Fruit fly (Drosophila melanogaster) whole organism, embryonic: Measurements from ENCODE around the gene Gr39a.
A peak's percentile ranks its signal among the peaks of the same experiment; 100 is the strongest.

Experiments
- Antp ChIP-seq: fragments of 200-800 bp; sonication (Bioruptor generic); optimal IDR thresholded peaks from 3 replicates; lab custom pipeline; 2016; ENCODE audit warnings: missing biosample characterization, missing genetic modification characterization
- CG1024 ChIP-seq: fragments of 200-800 bp; sonication (Bioruptor generic); IDR thresholded peaks from 2 replicates; pipeline ENCODE4 v1.3.6; 2022; ENCODE audit warnings: missing biosample characterization, missing genetic modification characterization
- CG10274 ChIP-seq: fragments of 200-800 bp; sonication (Bioruptor generic); optimal IDR thresholded peaks from 3 replicates; lab custom pipeline; 2017; ENCODE audit warnings: missing biosample characterization, mild to moderate bottlenecking, missing genetic modification characterization
- CG10431 ChIP-seq: fragments of 200-800 bp; sonication (Bioruptor generic); optimal IDR thresholded peaks from 3 replicates; lab custom pipeline; 2018; ENCODE audit warnings: missing biosample characterization, mild to moderate bottlenecking, missing genetic modification characterization
- CG10979 ChIP-seq: fragments of 200-800 bp; sonication (Bioruptor generic); optimal IDR thresholded peaks from 2 replicates; lab custom pipeline; 2018; ENCODE audit warnings: missing biosample characterization, mild to moderate bottlenecking, missing genetic modification characterization, moderate library complexity
- CG11247 ChIP-seq: fragments of 200-800 bp; sonication (Bioruptor generic); IDR thresholded peaks from 2 replicates; pipeline ENCODE4 v1.3.6; 2022; ENCODE audit warnings: missing biosample characterization, missing genetic modification characterization
- CG15269 ChIP-seq: fragments of 200-800 bp; sonication (Bioruptor generic); optimal IDR thresholded peaks from 2 replicates; lab custom pipeline; 2018; ENCODE audit warnings: missing biosample characterization, mild to moderate bottlenecking, missing genetic modification characterization, moderate library complexity
- CG1603 ChIP-seq: fragments of 200-800 bp; sonication (Bioruptor generic); optimal IDR thresholded peaks from 2 replicates; lab custom pipeline; 2019; ENCODE audit warnings: missing biosample characterization, mild to moderate bottlenecking, missing genetic modification characterization, moderate library complexity
- CG17359 ChIP-seq: fragments of 200-800 bp; sonication (Bioruptor generic); optimal IDR thresholded peaks from 3 replicates; lab custom pipeline; 2018; ENCODE audit warnings: missing biosample characterization, mild to moderate bottlenecking, missing genetic modification characterization, moderate library complexity
- CG18011 ChIP-seq: fragments of 200-800 bp; sonication (Bioruptor generic); optimal IDR thresholded peaks from 2 replicates; lab custom pipeline; 2017; ENCODE audit warnings: missing biosample characterization, missing genetic modification characterization, mild to moderate bottlenecking, moderate library complexity, missing genotype
- CG18599 ChIP-seq: fragments of 200-800 bp; sonication (Bioruptor generic); optimal IDR thresholded peaks from 3 replicates; lab custom pipeline; 2017; ENCODE audit warnings: missing biosample characterization, missing genetic modification characterization, mild to moderate bottlenecking, moderate library complexity, missing genetic modification reagents
- CG33213 ChIP-seq: fragments of 200-800 bp; sonication (Bioruptor generic); optimal IDR thresholded peaks from 3 replicates; lab custom pipeline; 2016; ENCODE audit warnings: missing biosample characterization, missing genetic modification characterization
- CG6175 ChIP-seq: fragments of 200-800 bp; sonication (Bioruptor generic); IDR thresholded peaks from 3 replicates; pipeline ENCODE4 v1.3.6; 2022; ENCODE audit warnings: missing biosample characterization, missing genetic modification characterization
- CG6689 ChIP-seq: fragments of 200-800 bp; sonication (Bioruptor generic); IDR thresholded peaks from 2 replicates; pipeline ENCODE4 v1.3.6; 2022; ENCODE audit warnings: missing biosample characterization, missing genetic modification characterization
- CG6765 ChIP-seq: fragments of 200-800 bp; sonication (Bioruptor generic); optimal IDR thresholded peaks from 3 replicates; lab custom pipeline; 2017; ENCODE audit warnings: missing biosample characterization, mild to moderate bottlenecking, missing genetic modification characterization
- CG6791 ChIP-seq: fragments of 200-800 bp; sonication (Bioruptor generic); IDR thresholded peaks from 3 replicates; pipeline ENCODE4 v1.3.6; 2022; ENCODE audit warnings: missing biosample characterization, missing genetic modification characterization; ENCODE audit not compliant: partially characterized antibody
- CG6854 ChIP-seq: fragments of 200-800 bp; sonication (Bioruptor generic); optimal IDR thresholded peaks from 3 replicates; lab custom pipeline; 2017; ENCODE audit warnings: missing biosample characterization, mild to moderate bottlenecking, missing genetic modification characterization
- CG7357 ChIP-seq: fragments of 200-800 bp; sonication (Bioruptor generic); IDR thresholded peaks from 3 replicates; pipeline ENCODE4 v1.3.6; 2022; ENCODE audit warnings: missing biosample characterization, missing genetic modification characterization
- CG7839 ChIP-seq: fragments of 200-800 bp; sonication (Bioruptor generic); optimal IDR thresholded peaks from 3 replicates; lab custom pipeline; 2018; ENCODE audit warnings: missing biosample characterization, mild to moderate bottlenecking, missing genetic modification characterization, moderate library complexity
- CG7963 ChIP-seq: fragments of 200-800 bp; sonication (Bioruptor generic); IDR thresholded peaks from 3 replicates; pipeline ENCODE4 v1.3.6; 2022; ENCODE audit warnings: missing biosample characterization, missing genetic modification characterization; ENCODE audit not compliant: partially characterized antibody
- CG9437 ChIP-seq: fragments of 200-800 bp; sonication (Bioruptor generic); optimal IDR thresholded peaks from 2 replicates; lab custom pipeline; 2018; ENCODE audit warnings: missing biosample characterization, mild to moderate bottlenecking, missing genetic modification characterization
- CG9797 ChIP-seq: fragments of 200-800 bp; sonication (Bioruptor generic); optimal IDR thresholded peaks from 3 replicates; lab custom pipeline; 2018; ENCODE audit warnings: missing biosample characterization, mild to moderate bottlenecking, missing genetic modification characterization
- Dbx ChIP-seq: fragments of 200-800 bp; sonication (Bioruptor generic); IDR thresholded peaks from 3 replicates; pipeline ENCODE4 v1.3.6; 2022; ENCODE audit warnings: missing biosample characterization, missing genetic modification characterization
- Deaf1 ChIP-seq: fragments of 200-800 bp; optimal IDR thresholded peaks from 3 replicates; lab custom pipeline; 2019; ENCODE audit warnings: missing biosample characterization, mild to moderate bottlenecking, missing genetic modification characterization, moderate library complexity
- E2f2 ChIP-seq: fragments of 200-800 bp; sonication (Bioruptor generic); IDR thresholded peaks from 2 replicates; pipeline ENCODE4 v1.3.6; 2022; ENCODE audit warnings: missing biosample characterization, missing genetic modification characterization
- ERR ChIP-seq: fragments of 200-800 bp; sonication (Bioruptor generic); optimal IDR thresholded peaks from 2 replicates; lab custom pipeline; 2016; ENCODE audit warnings: missing biosample characterization, missing genetic modification characterization
- Ets65A ChIP-seq: fragments of 200-800 bp; sonication (Bioruptor generic); peaks from one replicate; lab custom pipeline; 2016; ENCODE audit warnings: missing biosample characterization, missing genetic modification characterization
- Hr51 ChIP-seq, 2 experiments: fragments of 200-800 bp; sonication (Bioruptor generic); optimal IDR thresholded peaks; 2 replicates in 1 of 2; 3 replicates in 1 of 2; lab custom pipeline; 2016 to 2018; ENCODE audit warnings: missing biosample characterization in 2 of 2, missing genetic modification characterization in 2 of 2, mild to moderate bottlenecking in 1 of 2, moderate library complexity in 1 of 2
- Pdp1 ChIP-seq, 2 experiments: fragments of 200-800 bp; sonication (Bioruptor generic); optimal IDR thresholded peaks; 3 replicates each; lab custom pipeline; 2016; ENCODE audit warnings: missing biosample characterization in 2 of 2, missing genetic modification characterization in 2 of 2, mild to moderate bottlenecking in 1 of 2, moderate library complexity in 1 of 2
- Taf1 ChIP-seq: fragments of 200-800 bp; sonication (Bioruptor generic); IDR thresholded peaks from 2 replicates; pipeline ENCODE4 v1.3.6; 2022; ENCODE audit warnings: missing biosample characterization, missing genetic modification characterization
- bab2 ChIP-seq: fragments of 200-800 bp; sonication (Bioruptor generic); optimal IDR thresholded peaks from 2 replicates; lab custom pipeline; 2016; ENCODE audit warnings: missing biosample characterization, missing genetic modification characterization
- bcd ChIP-seq: fragments of 200-800 bp; sonication (Bioruptor generic); optimal IDR thresholded peaks from 2 replicates; lab custom pipeline; 2017; ENCODE audit warnings: missing biosample characterization, mild to moderate bottlenecking, missing genetic modification characterization
- chinmo ChIP-seq: fragments of 200-800 bp; sonication (Bioruptor generic); IDR thresholded peaks from 4 replicates; pipeline ENCODE4 v1.3.6; 2022; ENCODE audit warnings: missing biosample characterization, missing genetic modification characterization; ENCODE audit not compliant: partially characterized antibody
- dm ChIP-seq: fragments of 200-800 bp; sonication (Bioruptor generic); optimal IDR thresholded peaks from 3 replicates; lab custom pipeline; 2016; ENCODE audit warnings: missing biosample characterization, missing genetic modification characterization
- dmrt99B ChIP-seq: fragments of 200-800 bp; sonication (Bioruptor generic); optimal IDR thresholded peaks from 2 replicates; lab custom pipeline; 2018; ENCODE audit warnings: missing biosample characterization, mild to moderate bottlenecking, missing genetic modification characterization, moderate library complexity
- gfzf ChIP-seq: fragments of 200-800 bp; sonication (Bioruptor generic); optimal IDR thresholded peaks from 2 replicates; lab custom pipeline; 2016; ENCODE audit warnings: missing biosample characterization, mild to moderate bottlenecking, missing genetic modification characterization, moderate library complexity
- hb ChIP-seq: fragments of 200-800 bp; sonication (Bioruptor generic); IDR thresholded peaks from 3 replicates; pipeline ENCODE4 v1.3.6; 2022; ENCODE audit warnings: missing biosample characterization, missing genetic modification characterization; ENCODE audit not compliant: partially characterized antibody
- ind ChIP-seq: fragments of 200-800 bp; sonication (Bioruptor generic); optimal IDR thresholded peaks from 3 replicates; lab custom pipeline; 2016; ENCODE audit warnings: missing biosample characterization, missing genetic modification characterization
- jing ChIP-seq: fragments of 200-800 bp; sonication (Bioruptor generic); optimal IDR thresholded peaks from 2 replicates; lab custom pipeline; 2018; ENCODE audit warnings: missing biosample characterization, mild to moderate bottlenecking, missing genetic modification characterization
- pb ChIP-seq: fragments of 200-800 bp; sonication (Bioruptor generic); optimal IDR thresholded peaks from 3 replicates; lab custom pipeline; 2016; ENCODE audit warnings: missing biosample characterization, missing genetic modification characterization
- pita ChIP-seq: fragments of 200-800 bp; sonication (Bioruptor generic); optimal IDR thresholded peaks from 2 replicates; lab custom pipeline; 2017; ENCODE audit warnings: missing biosample characterization, mild to moderate bottlenecking, missing genetic modification characterization
- pros ChIP-seq: fragments of 200-800 bp; sonication (Bioruptor generic); optimal IDR thresholded peaks from 3 replicates; lab custom pipeline; 2019; ENCODE audit warnings: missing biosample characterization, mild to moderate bottlenecking, missing genetic modification characterization, moderate library complexity
- sna ChIP-seq: fragments of 200-800 bp; sonication (Bioruptor generic); IDR thresholded peaks from 2 replicates; pipeline ENCODE4 v1.3.6; 2022; ENCODE audit warnings: missing biosample characterization, missing genetic modification characterization; ENCODE audit not compliant: partially characterized antibody
- sr ChIP-seq: fragments of 200-800 bp; sonication (Bioruptor generic); IDR thresholded peaks from 3 replicates; pipeline ENCODE4 v1.3.6; 2022; ENCODE audit warnings: missing biosample characterization, missing genetic modification characterization
- tna ChIP-seq: fragments of 200-800 bp; sonication (Bioruptor generic); IDR thresholded peaks from 2 replicates; pipeline ENCODE4 v1.3.6; 2022; ENCODE audit warnings: missing biosample characterization, missing genetic modification characterization; ENCODE audit not compliant: partially characterized antibody
- twi ChIP-seq: fragments of 200-800 bp; optimal IDR thresholded peaks from 2 replicates; lab custom pipeline; 2019; ENCODE audit warnings: missing biosample characterization, mild to moderate bottlenecking, missing genetic modification characterization, moderate library complexity
- zen2 ChIP-seq: fragments of 200-800 bp; sonication (Bioruptor generic); IDR thresholded peaks from 3 replicates; pipeline ENCODE4 v1.3.6; 2022; ENCODE audit warnings: missing biosample characterization, missing genetic modification characterization; ENCODE audit not compliant: partially characterized antibody

Gene Gr39a

dm6 chr2L:21341706-21342105 lies 51.2 kb downstream of the Gr39a start (continued):
- TF ChIP-seq jing (no peak), ind (GFP tag; lab: Kevin White, UChicago) (no peak), CG18011 (no peak), CG15269 (tag; lab: Kevin White, UChicago) (no peak)
- TF ChIP-seq, all 482 proteins: peak for 4

DNA sequence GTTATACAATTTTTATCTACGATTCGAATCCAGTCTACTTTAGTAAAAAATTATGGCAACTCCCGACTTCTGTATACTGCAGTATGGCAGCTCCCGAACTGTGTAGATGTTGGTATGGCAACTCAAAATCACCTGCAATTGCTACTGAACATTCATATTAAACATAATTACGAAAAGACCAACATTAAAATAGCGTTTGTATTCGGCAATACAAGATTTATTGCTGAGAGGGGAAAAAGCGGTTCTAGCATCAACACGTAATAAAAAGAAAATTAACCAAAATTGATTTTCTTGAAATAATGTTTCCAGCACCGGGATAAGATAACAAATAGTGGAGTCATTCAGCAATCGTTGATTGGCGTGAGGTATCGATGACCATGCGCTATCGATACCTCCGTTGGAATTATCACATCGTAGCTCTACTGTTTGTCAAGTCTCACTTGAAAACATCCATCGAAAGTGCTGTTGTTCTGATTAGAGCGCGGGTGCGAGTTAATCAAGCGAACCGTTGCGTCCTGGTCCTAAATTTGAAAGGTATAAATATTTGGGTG lies 53.7 kb downstream of the Gr39a start, which contains the start of gene Tsp39D:
Gene Tsp39D, plus strand, starts transcription at position 405 of the 551 bp plus-strand sequence.
- TF ChIP-seq E2f2 (GFP tag; lab: Robert Waterston, UW) (peak; percentile 71), zen2 (GFP tag; lab: Robert Waterston, UW) (peak; percentile 64; the same call in 1 of the 3 replicates), Ets65A (GFP tag; lab: Kevin White, UChicago) (peak; percentile 94), CG10431 (GFP tag; lab: Kevin White, UChicago) (no peak), hb (peak; percentile 93), ERR (GFP tag; lab: Kevin White, UChicago) (no peak), CG6765 (no peak), CG18599 (GFP tag; lab: Kevin White, UChicago) (no peak), CG6689 (GFP tag; lab: Robert Waterston, UW) (no peak), CG1024 (GFP tag; lab: Robert Waterston, UW) (no peak), pita (GFP tag; lab: Kevin White, UChicago) (peak; percentile 49), CG17359 (no peak), CG7357 (GFP tag; lab: Robert Waterston, UW) (peak; percentile 83), bcd (no peak), CG6175 (GFP tag; lab: Robert Waterston, UW) (no peak), tna (GFP tag; lab: Robert Waterston, UW) (peak; percentile 91), CG6791 (GFP tag; lab: Robert Waterston, UW) (peak; percentile 86), chinmo (peak; percentile 93; the same call in 1 of the 4 replicates), bab2 (GFP tag; lab: Kevin White, UChicago) (no peak), CG9437 (GFP tag; lab: Kevin White, UChicago) (no peak), CG6854 (GFP tag; lab: Kevin White, UChicago) (no peak), twi (tag; lab: Kevin White, UChicago) (no peak), dm (GFP tag; lab: Kevin White, UChicago) (peak; percentile 48), CG7839 (no peak), Taf1 (GFP tag; lab: Robert Waterston, UW) (no peak), CG7963 (GFP tag; lab: Robert Waterston, UW) (peak; percentile 92), CG18011 (peak; percentile 16), pb (no peak), CG1603 (tag; lab: Kevin White, UChicago) (peak; percentile 97), CG33213 (GFP tag; lab: Kevin White, UChicago) (peak; percentile 28), Deaf1 (peak; percentile 12), CG10979 (tag; lab: Kevin White, UChicago) (no peak), dmrt99B (no peak), CG10274 (no peak), gfzf (peak; percentile 40), Antp (GFP tag; lab: Kevin White, UChicago) (peak; percentile 20), Hr51 (GFP tag; optimal IDR thresholded peaks at IDR 0.05; lab: Kevin White, UChicago) (no peak), CG11247 (GFP tag; lab: Robert Waterston, UW) (no peak), Pdp1 (GFP tag; optimal IDR thresholded peaks at IDR 0.05; lab: Kevin White, UChicago) (peak in 1 of 2 experiments; percentile 94), sr (GFP tag; lab: Robert Waterston, UW) (no peak), CG9797 (GFP tag; lab: Kevin White, UChicago) (peak; percentile 14), Dbx (GFP tag; lab: Robert Waterston, UW) (no peak), sna (GFP tag; lab: Robert Waterston, UW) (peak; percentile 88), pros (GFP tag; lab: Kevin White, UChicago) (no peak)
